Fruit fly (Drosophila melanogaster): ENCODE measurements around the gene Smr.

Gene Smr

DNA sequence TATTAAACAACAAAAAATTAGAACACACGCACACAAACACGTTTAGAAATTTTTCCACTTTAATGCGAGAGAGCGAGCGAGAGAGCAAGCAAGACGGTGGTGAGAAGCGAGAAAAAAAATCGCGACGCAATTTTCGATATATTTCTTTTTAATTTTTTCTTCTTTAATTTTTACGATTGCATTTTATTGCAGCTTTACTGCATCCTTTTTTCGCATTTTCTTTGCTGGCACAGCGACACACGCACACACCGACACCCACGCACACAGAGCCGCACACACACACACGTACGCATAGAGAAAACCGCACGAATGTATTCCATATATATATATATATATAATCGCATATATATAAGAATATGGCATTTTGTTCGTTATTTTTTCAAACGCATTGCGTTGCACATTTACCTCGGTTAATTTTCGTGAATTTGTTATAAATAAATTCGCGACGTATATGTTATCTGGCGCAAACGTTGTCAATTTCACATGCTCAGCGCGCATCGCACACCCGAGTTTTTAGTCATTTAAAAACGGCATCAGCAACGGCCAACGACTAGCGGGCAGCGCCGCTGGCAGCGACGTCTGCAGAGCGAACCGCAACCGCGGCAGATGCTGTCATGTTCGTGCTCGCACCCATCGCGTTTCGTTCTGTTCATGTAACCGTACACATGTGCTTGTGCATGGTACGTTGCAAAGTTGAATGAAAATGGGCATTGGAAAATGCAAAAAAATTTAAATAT lies at the start of gene Smr:
TSS of gene Smr (minus strand) at position 705 of the 737 bp plus-strand sequence.
- peak; percentile 17; the same call in 1 of the 2 replicates for TF ChIP-seq Ets98B (GFP tag; IDR thresholded peaks at IDR 0.05)
- no peak for TF ChIP-seq Snoo (tag; optimal IDR thresholded peaks at IDR 0.05)
- no peak for TF ChIP-seq CG8159 (tag; optimal IDR thresholded peaks at IDR 0.05)
- peak; percentile 25 for TF ChIP-seq EcR (GFP tag; optimal IDR thresholded peaks at IDR 0.05)
- TF ChIP-seq CG4496 (GFP tag; IDR thresholded peaks at IDR 0.05) = peak; percentile 54; the same call in 1 of the 3 replicates

DNA sequence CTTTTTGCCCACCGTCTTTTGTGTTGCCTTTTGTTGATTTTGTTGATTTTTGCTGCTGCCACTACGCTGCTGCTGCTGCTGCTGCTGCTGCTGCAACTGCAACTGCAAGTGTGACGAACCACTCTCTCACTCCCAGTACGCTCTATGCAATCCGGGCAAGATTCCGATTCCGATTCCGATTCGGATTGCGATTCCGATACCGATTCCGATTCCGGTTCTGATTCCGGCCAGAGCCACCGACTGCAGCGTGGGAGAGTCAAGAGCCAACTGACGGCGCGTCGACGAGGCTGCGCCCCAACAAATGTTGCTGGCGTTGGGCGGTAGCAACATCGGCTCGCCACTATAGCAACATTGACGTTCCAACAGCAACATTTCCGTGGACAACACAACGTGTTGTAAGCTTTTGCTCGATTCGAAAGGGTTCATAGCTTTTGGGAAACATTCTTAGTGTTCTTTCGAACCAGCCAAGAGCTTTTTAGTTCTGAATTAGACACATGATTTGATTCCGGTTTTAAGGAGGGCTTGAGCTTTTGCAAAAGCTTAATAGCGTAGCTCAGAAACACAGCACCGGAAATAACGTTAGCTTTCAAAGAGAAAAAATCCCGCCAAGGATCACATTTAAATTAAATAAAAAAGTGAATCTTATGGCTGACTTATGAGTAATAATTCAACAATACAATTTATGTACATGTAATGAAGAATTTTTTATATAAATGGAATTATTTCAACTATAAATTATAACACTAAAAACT lies 42.4 kb upstream of the Smr start, which contains the start of gene CG32647:
TSS of gene CG32647 (minus strand) at position 269 of the 752 bp plus-strand sequence.
- TF ChIP-seq CG8159 (tag; optimal IDR thresholded peaks at IDR 0.05) (no peak), CG12605 (GFP tag; IDR thresholded peaks at IDR 0.05) (0 out of 2 replicates have a peak, but pooled peaks have one; percentile 13), EcR (GFP tag; optimal IDR thresholded peaks at IDR 0.05) (no peak)

DNA sequence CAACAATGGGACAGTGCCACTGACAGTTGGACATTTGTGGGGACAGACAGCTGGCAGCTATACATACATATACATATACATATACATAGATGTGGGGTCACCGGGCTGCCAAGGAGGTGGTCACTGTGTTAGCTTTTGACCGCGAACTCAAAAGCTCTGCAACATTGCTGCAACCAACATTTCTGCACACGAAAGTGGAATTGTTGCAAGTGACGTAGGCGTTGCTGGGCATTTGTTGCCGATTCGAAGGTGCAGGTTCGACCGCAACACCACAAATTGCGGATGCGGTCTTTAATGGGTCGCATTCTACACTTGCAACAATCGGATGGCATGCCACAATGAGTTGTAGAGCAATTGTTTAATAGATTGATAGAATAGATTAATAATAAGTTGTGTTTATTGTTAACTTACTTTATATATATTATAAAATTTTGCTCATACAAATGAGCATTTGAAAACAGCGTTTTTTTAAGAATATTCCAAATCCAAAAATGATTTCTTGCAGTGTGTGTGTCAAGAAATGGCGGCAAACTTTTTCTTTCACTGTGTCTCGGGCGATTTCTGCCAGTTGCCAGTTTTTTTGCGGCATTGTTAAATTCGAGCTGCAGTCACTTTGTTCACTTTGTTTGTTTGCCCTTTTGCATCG lies 35.5 kb upstream of the Smr start:
- TF ChIP-seq CG32121 (GFP tag; IDR thresholded peaks at IDR 0.05) (peak; percentile 37; the same call in 1 of the 2 replicates), Pif1A (GFP tag; optimal IDR thresholded peaks at IDR 0.05) (peak; percentile 11), Pif1B (GFP tag; optimal IDR thresholded peaks at IDR 0.05) (no peak), CG8159 (tag; optimal IDR thresholded peaks at IDR 0.05) (peak; percentile 50), gl (tag; optimal IDR thresholded peaks at IDR 0.05) (no peak), fd96Ca (GFP tag; IDR thresholded peaks at IDR 0.05) (no peak), CG4496 (GFP tag; IDR thresholded peaks at IDR 0.05) (0 out of 3 replicates have a peak, but pooled peaks have one; percentile 16), CG14655 (GFP tag; optimal IDR thresholded peaks at IDR 0.05) (peak; percentile 48), CG8301 (tag; optimal IDR thresholded peaks at IDR 0.05) (peak; percentile 19), EcR (GFP tag; optimal IDR thresholded peaks at IDR 0.05) (no peak)

DNA sequence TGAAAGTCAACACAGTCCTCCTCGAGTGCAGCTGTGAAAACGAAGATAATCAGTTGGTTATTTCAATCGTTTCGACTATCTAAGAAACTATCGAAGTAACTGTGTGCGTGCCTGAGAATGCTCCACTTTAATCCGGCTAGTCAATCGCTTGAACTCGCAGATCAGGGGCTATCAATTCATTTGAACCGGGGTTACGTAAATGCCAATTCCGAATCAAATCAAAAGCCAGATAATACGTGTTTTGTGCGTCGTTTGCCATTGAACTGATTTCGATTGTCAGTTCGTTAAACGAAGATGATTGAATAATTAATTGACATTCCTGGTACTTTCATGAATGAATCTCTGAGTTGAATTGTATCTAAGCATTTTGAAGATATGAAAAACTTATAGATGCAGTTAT lies 34.8 kb upstream of the Smr start:
- no peak for TF ChIP-seq fd96Ca (GFP tag; IDR thresholded peaks at IDR 0.05)
- no peak for TF ChIP-seq CG12605 (GFP tag; IDR thresholded peaks at IDR 0.05)
- no peak for TF ChIP-seq CG15710 (tag; optimal IDR thresholded peaks at IDR 0.05)
- TF ChIP-seq D1 (tag; optimal IDR thresholded peaks at IDR 0.05) = no peak
- TF ChIP-seq CG34367 (tag; optimal IDR thresholded peaks at IDR 0.05) = no peak
- TF ChIP-seq Pif1B (GFP tag; optimal IDR thresholded peaks at IDR 0.05) = no peak
- TF ChIP-seq Ets98B (GFP tag; IDR thresholded peaks at IDR 0.05) = no peak
- TF ChIP-seq CG13204 (GFP tag; optimal IDR thresholded peaks at IDR 0.05) = no peak
- no peak for TF ChIP-seq CG8301 (tag; optimal IDR thresholded peaks at IDR 0.05)
- TF ChIP-seq CG14655 (GFP tag; optimal IDR thresholded peaks at IDR 0.05) = no peak
- TF ChIP-seq CG32121 (GFP tag; IDR thresholded peaks at IDR 0.05) = no peak
- no peak for TF ChIP-seq rn (GFP tag; IDR thresholded peaks at IDR 0.05)
- no peak for TF ChIP-seq CG17806 (tag; optimal IDR thresholded peaks at IDR 0.05)

DNA sequence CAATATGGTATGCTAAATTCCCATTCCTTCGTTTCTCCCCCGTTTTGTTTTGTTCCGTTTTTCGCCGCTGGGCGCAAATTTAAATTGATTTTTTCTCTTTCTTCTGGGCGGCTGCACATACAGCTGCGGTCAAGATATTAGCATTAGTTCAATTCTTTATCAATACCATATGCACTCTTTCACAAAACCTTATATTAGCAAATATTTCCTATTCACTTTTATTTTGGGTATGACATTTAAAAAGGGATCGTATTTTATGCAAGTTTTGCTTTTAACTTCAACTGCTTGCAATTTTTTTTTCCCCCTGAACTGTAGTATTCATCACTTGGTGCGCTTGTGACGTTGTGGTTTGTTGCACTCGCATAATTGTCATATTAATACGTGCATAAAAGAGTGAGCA lies 23.9 kb upstream of the Smr start:
- peak; percentile 48 for TF ChIP-seq Pif1A (GFP tag; optimal IDR thresholded peaks at IDR 0.05)
- peak; percentile 37; the same call in 1 of the 2 replicates for TF ChIP-seq rn (GFP tag; IDR thresholded peaks at IDR 0.05)
- TF ChIP-seq Pif1B (GFP tag; optimal IDR thresholded peaks at IDR 0.05) = peak; percentile 21
- TF ChIP-seq CG17806 (tag; optimal IDR thresholded peaks at IDR 0.05) = peak; percentile 42
- peak; percentile 56 for TF ChIP-seq CG8159 (tag; optimal IDR thresholded peaks at IDR 0.05)
- TF ChIP-seq CG8301 (tag; optimal IDR thresholded peaks at IDR 0.05) = peak; percentile 47
- TF ChIP-seq CG14655 (GFP tag; optimal IDR thresholded peaks at IDR 0.05) = peak; percentile 54
- TF ChIP-seq CG13204 (GFP tag; optimal IDR thresholded peaks at IDR 0.05) = no peak
- TF ChIP-seq gl (tag; optimal IDR thresholded peaks at IDR 0.05) = no peak

DNA sequence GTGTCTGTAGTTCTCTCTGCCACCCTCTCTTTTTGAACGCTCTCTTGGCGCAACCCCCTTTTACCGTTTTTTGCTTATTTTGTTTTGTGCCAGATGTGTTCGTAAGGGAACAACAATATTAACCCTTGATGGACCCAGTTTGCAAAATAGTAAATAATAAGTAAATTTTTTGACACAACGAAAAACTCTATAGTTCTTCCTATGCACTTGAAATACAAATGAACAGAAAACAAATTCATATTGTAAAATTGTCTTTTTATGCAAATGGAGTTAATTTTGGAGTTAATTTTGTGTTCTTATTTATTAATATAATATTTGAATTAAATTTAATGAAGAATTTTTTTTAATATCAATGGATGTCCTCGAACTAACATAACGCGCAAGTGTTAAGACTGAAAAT lies 23.3 kb upstream of the Smr start:
- no peak for TF ChIP-seq CG8301 (tag; optimal IDR thresholded peaks at IDR 0.05)
- peak; percentile 0 for TF ChIP-seq CG8159 (tag; optimal IDR thresholded peaks at IDR 0.05)

DNA sequence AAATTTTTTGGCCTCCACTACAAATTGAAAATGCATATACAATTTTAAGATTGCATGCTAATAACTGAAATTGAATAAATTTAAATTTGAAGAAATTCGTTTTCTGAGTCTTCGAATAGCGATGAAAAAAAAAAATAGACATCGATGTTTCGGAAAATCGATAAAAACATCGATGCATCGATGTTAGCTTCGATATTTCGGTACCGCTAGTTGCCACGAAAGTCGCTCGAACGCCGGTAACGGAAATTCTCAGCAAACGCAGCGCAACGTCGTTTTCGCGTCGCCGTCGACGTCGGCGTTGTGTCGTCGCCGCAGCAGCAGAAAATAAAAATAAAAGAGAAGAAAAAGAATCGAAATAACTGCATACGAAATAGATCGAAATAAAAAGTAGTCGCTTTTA lies 22.7 kb upstream of the Smr start, which contains the start of gene Agpat1:
TSS of gene Agpat1 (plus strand) at position 191 of the 400 bp plus-strand sequence.
- TF ChIP-seq CG32121 (GFP tag; IDR thresholded peaks at IDR 0.05) (no peak), CG8159 (tag; optimal IDR thresholded peaks at IDR 0.05) (no peak), Pif1A (GFP tag; optimal IDR thresholded peaks at IDR 0.05) (no peak), Pif1B (GFP tag; optimal IDR thresholded peaks at IDR 0.05) (no peak), CG8301 (tag; optimal IDR thresholded peaks at IDR 0.05) (no peak), CG9948 (tag; optimal IDR thresholded peaks at IDR 0.05) (no peak)
